Worm (Caenorhabditis elegans) whole organism, L2 larva: ENCODE results near the gene str-178.

Experiments
- R02D3.7 ChIP-seq: fragments of 150-350 bp; optimal IDR thresholded peaks from 2 replicates; lab custom pipeline; 2014; ENCODE audit warnings: missing biosample characterization, missing genetic modification characterization
- Y55F3AM.14 ChIP-seq: fragments of 200-800 bp; sonication (Bioruptor generic); optimal IDR thresholded peaks from 2 replicates; lab custom pipeline; 2018; ENCODE audit warnings: mild to moderate bottlenecking, missing genetic modification characterization, missing compliant biosample characterization
- ZK546.5 ChIP-seq: sonication (generic microtip); optimal IDR thresholded peaks from 2 replicates; lab custom pipeline; 2017; ENCODE audit warnings: missing biosample characterization, missing genetic modification characterization
- alr-1 ChIP-seq: fragments of 150-350 bp; optimal IDR thresholded peaks from 2 replicates; lab custom pipeline; 2014; ENCODE audit warnings: missing biosample characterization, missing genetic modification characterization
- aly-2 ChIP-seq: fragments of 150-350 bp; optimal IDR thresholded peaks from 2 replicates; lab custom pipeline; 2014; ENCODE audit warnings: missing biosample characterization, missing genetic modification characterization
- ama-1 ChIP-seq: fragments of 150-350 bp; optimal IDR thresholded peaks from 2 replicates; lab custom pipeline; 2018; ENCODE audit warnings: inconsistent platforms
- ceh-16 ChIP-seq: fragments of 150-350 bp; optimal IDR thresholded peaks from 2 replicates; lab custom pipeline; 2014; ENCODE audit warnings: missing biosample characterization, missing genetic modification characterization
- ceh-82 ChIP-seq: fragments of 150-350 bp; optimal IDR thresholded peaks from 2 replicates; lab custom pipeline; 2014; ENCODE audit warnings: missing biosample characterization, missing genetic modification characterization
- crh-2 ChIP-seq: sonication (generic microtip); optimal IDR thresholded peaks from 2 replicates; lab custom pipeline; 2017; ENCODE audit warnings: missing biosample characterization, missing genetic modification characterization
- dmd-4 ChIP-seq: sonication (generic microtip); optimal IDR thresholded peaks from 2 replicates; lab custom pipeline; 2017; ENCODE audit warnings: missing biosample characterization, missing genetic modification characterization
- elt-1 ChIP-seq: fragments of 150-350 bp; optimal IDR thresholded peaks from 2 replicates; lab custom pipeline; 2014; ENCODE audit warnings: missing biosample characterization, missing genetic modification characterization
- elt-3 ChIP-seq: sonication (generic microtip); optimal IDR thresholded peaks from 2 replicates; lab custom pipeline; 2017; ENCODE audit warnings: missing biosample characterization, missing genetic modification characterization
- fos-1 ChIP-seq: fragments of 150-350 bp; optimal IDR thresholded peaks from 2 replicates; lab custom pipeline; 2014; ENCODE audit warnings: missing biosample characterization, missing genetic modification characterization
- gmeb-1 ChIP-seq: fragments of 150-350 bp; optimal IDR thresholded peaks from 2 replicates; lab custom pipeline; 2014; ENCODE audit warnings: missing biosample characterization, missing genetic modification characterization
- lin-13 ChIP-seq: fragments of 150-350 bp; optimal IDR thresholded peaks from 2 replicates; lab custom pipeline; 2014; ENCODE audit warnings: missing biosample characterization, missing genetic modification reagents, missing genetic modification characterization
- lin-39 ChIP-seq: fragments of 150-350 bp; optimal IDR thresholded peaks from 2 replicates; lab custom pipeline; 2014; ENCODE audit warnings: missing biosample characterization, missing genetic modification reagents, missing genetic modification characterization
- lsy-2 ChIP-seq, 2 experiments: fragments of 150-350 bp in 1 of 2; sonication (generic microtip) in 1 of 2; optimal IDR thresholded peaks; 2 replicates each; lab custom pipeline; 2014 to 2017; ENCODE audit warnings: missing biosample characterization in 2 of 2, missing genetic modification characterization in 2 of 2
- mab-5 ChIP-seq: fragments of 150-350 bp; optimal IDR thresholded peaks from 2 replicates; lab custom pipeline; 2014; ENCODE audit warnings: missing biosample characterization, missing genetic modification characterization
- mbf-1 ChIP-seq: sonication (generic microtip); optimal IDR thresholded peaks from 2 replicates; lab custom pipeline; 2017; ENCODE audit warnings: missing biosample characterization, missing genetic modification characterization
- mdl-1 ChIP-seq, 2 experiments: fragments of 150-350 bp in 1 of 2; sonication (generic microtip) in 1 of 2; optimal IDR thresholded peaks; 2 replicates each; lab custom pipeline; 2017; ENCODE audit warnings: missing biosample characterization in 2 of 2, missing genetic modification characterization in 2 of 2
- nhr-10 ChIP-seq: sonication (generic microtip); optimal IDR thresholded peaks from 2 replicates; lab custom pipeline; 2017; ENCODE audit warnings: missing biosample characterization, missing genetic modification characterization
- nhr-11 ChIP-seq: fragments of 150-350 bp; optimal IDR thresholded peaks from 2 replicates; lab custom pipeline; 2014; ENCODE audit warnings: missing biosample characterization, missing genetic modification characterization
- nhr-12 ChIP-seq: fragments of 150-350 bp; optimal IDR thresholded peaks from 2 replicates; lab custom pipeline; 2014; ENCODE audit warnings: missing biosample characterization, missing genetic modification characterization
- nhr-21 ChIP-seq: fragments of 150-350 bp; optimal IDR thresholded peaks from 2 replicates; lab custom pipeline; 2014; ENCODE audit warnings: missing biosample characterization, missing genetic modification characterization
- nhr-237 ChIP-seq: fragments of 150-350 bp; optimal IDR thresholded peaks from 2 replicates; lab custom pipeline; 2014; ENCODE audit warnings: missing biosample characterization, missing genetic modification characterization
- nhr-25 ChIP-seq: fragments of 150-350 bp; sonication (generic microtip); optimal IDR thresholded peaks from 3 replicates; lab custom pipeline; 2014; ENCODE audit warnings: missing biosample characterization, missing genetic modification characterization
- nhr-77 ChIP-seq: fragments of 150-350 bp; optimal IDR thresholded peaks from 2 replicates; lab custom pipeline; 2014; ENCODE audit warnings: missing biosample characterization, missing genetic modification characterization
- peb-1 ChIP-seq: fragments of 150-350 bp; optimal IDR thresholded peaks from 2 replicates; lab custom pipeline; 2014; ENCODE audit warnings: missing biosample characterization, missing genetic modification characterization
- sem-4 ChIP-seq: fragments of 150-350 bp; optimal IDR thresholded peaks from 2 replicates; lab custom pipeline; 2014; ENCODE audit warnings: missing biosample characterization, missing genetic modification reagents, missing genetic modification characterization
- sma-3 ChIP-seq: sonication (generic microtip); optimal IDR thresholded peaks from 2 replicates; lab custom pipeline; 2016; ENCODE audit warnings: missing genetic modification reagents, missing genetic modification characterization, missing compliant biosample characterization
- sma-9 ChIP-seq, 2 experiments: fragments of 150-350 bp in 1 of 2; sonication (generic microtip) in 1 of 2; optimal IDR thresholded peaks; 2 replicates each; lab custom pipeline; 2014 to 2016; ENCODE audit warnings: missing genetic modification characterization in 2 of 2, mild to moderate bottlenecking in 1 of 2, missing biosample characterization in 1 of 2, missing compliant biosample characterization in 1 of 2, missing genetic modification reagents in 1 of 2, moderate library complexity in 1 of 2
- unc-39 ChIP-seq: fragments of 150-350 bp; optimal IDR thresholded peaks from 2 replicates; lab custom pipeline; 2014; ENCODE audit warnings: missing biosample characterization, missing genetic modification characterization
- unc-55 ChIP-seq: fragments of 150-350 bp; sonication (generic microtip); optimal IDR thresholded peaks from 3 replicates; lab custom pipeline; 2014; ENCODE audit warnings: missing biosample characterization, missing genetic modification reagents, missing genetic modification characterization
- unc-62 ChIP-seq: fragments of 150-350 bp; optimal IDR thresholded peaks from 2 replicates; lab custom pipeline; 2014; ENCODE audit warnings: missing biosample characterization, missing genetic modification reagents, missing genetic modification characterization
- zag-1 ChIP-seq: fragments of 150-350 bp; optimal IDR thresholded peaks from 2 replicates; lab custom pipeline; 2014; ENCODE audit warnings: missing biosample characterization, missing genetic modification characterization
- ztf-11 ChIP-seq: sonication (generic microtip); optimal IDR thresholded peaks from 2 replicates; lab custom pipeline; 2017; ENCODE audit warnings: missing biosample characterization, missing genetic modification characterization
- ztf-4 ChIP-seq: fragments of 150-350 bp; optimal IDR thresholded peaks from 2 replicates; lab custom pipeline; 2014; ENCODE audit warnings: missing biosample characterization, missing genetic modification characterization

Gene str-178

DNA sequence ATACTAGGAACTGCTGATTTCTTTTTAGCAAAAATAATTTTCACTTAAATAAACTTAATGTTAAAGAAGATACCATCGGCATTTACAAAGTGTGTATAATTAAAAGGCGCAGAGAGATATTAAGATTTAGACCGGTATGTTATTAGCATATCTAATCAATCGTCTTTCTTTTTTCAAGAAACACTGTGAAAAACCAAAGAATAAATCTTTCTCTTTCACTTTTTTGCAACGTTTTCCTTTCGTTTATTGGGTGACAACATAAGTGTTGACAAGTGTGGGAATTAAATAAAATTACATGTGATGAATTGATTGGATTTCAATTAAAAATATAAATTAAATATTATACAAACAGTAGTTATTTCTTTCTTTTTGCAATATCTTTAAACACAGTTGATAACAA is 36.1 kb upstream of the str-178 start, which contains the start of gene C15C8.8:
TSS of gene C15C8.8 (minus strand) at position 101 of the 400 bp plus-strand sequence.
- no peak for TF ChIP-seq Y55F3AM.14 (GFP tag; lab: Kevin White, UChicago)
- TF ChIP-seq ceh-16 (tag; lab: Kevin White, UChicago), result no peak
- no peak for TF ChIP-seq nhr-10 (tag; lab: Kevin White, UChicago)
- TF ChIP-seq mbf-1, result no peak
- TF ChIP-seq nhr-11 (tag; lab: Kevin White, UChicago), result no peak
- TF ChIP-seq alr-1 (tag; lab: Kevin White, UChicago), result no peak
- no peak for TF ChIP-seq mab-5
- no peak for TF ChIP-seq unc-62 (GFP tag; lab: Kevin White, UChicago)
- TF ChIP-seq ztf-11 (tag; lab: Kevin White, UChicago), result no peak
- no peak for TF ChIP-seq unc-39
- no peak for TF ChIP-seq ztf-4
- TF ChIP-seq nhr-237 (tag; lab: Kevin White, UChicago), result no peak
- TF ChIP-seq, all 48 proteins: peak for 0

DNA sequence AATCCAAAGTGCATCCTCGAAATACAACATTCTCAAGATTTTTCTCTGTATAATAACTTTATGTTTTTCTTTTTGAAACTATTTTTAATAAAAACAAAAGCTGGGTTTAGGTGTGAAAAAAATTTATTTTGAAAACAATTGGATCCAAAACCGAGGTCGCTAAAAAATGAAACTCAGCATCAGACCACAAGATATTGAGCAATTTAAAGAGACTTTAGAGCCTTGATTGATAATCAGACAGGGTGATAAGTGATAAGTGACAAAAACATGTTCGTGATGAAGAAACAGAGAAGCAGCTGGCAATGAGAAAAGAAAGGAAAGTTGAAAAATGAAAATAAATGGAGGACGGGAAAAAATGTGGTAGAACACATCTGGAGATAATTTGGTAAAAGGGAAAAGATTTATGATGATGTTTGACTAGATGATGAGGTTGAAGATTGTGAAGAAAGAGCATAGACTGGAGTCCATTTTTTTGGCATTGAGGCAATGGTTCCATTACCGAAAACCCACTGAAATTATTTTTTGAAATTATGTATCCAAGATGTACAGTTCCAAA is 35.2 kb upstream of the str-178 start, which contains the start of gene C15C8.6:
TSS of gene C15C8.6 (minus strand) at position 51 of the 556 bp plus-strand sequence.
- TF ChIP-seq nhr-237 (tag; lab: Kevin White, UChicago), result no peak
- TF ChIP-seq nhr-12 (tag; lab: Kevin White, UChicago), result no peak
- TF ChIP-seq alr-1 (tag; lab: Kevin White, UChicago), result no peak
- TF ChIP-seq nhr-10 (tag; lab: Kevin White, UChicago), result no peak
- TF ChIP-seq nhr-11 (tag; lab: Kevin White, UChicago), result no peak
- no peak for TF ChIP-seq crh-2 (tag; lab: Kevin White, UChicago)
- no peak for TF ChIP-seq gmeb-1
- TF ChIP-seq Y55F3AM.14 (GFP tag; lab: Kevin White, UChicago), result no peak
- TF ChIP-seq lsy-2 (tag; optimal IDR thresholded peaks at IDR 0.05; lab: Kevin White, UChicago), result no peak
- TF ChIP-seq elt-3, result no peak
- no peak for TF ChIP-seq unc-39
- TF ChIP-seq aly-2 (tag; lab: Kevin White, UChicago), result no peak
- no peak for TF ChIP-seq ztf-11 (tag; lab: Kevin White, UChicago)
- TF ChIP-seq elt-1 (tag; lab: Kevin White, UChicago), result no peak
- no peak for TF ChIP-seq ceh-16 (tag; lab: Kevin White, UChicago)

DNA sequence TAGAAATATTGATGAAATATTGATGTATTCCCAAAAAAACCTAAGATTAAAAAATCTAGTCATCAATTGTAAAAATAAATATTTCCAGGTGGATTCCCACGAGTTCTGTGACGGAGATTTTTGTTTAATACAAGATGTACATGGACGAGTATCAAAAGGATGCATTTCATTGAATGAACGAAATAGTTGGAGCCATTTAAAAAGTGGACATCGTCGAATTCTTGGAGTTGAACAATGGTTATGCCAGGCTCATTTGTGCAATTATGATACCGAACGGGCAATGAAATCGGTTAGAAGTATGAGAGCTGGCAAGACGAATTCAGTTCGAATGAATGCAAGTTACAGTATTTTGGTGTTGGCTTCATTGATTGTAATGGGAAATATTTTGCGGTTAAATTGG is 33.2 kb upstream of the str-178 start:
- no peak for TF ChIP-seq nhr-25 (tag; lab: Kevin White, UChicago)
- no peak for TF ChIP-seq sma-9 (GFP tag; optimal IDR thresholded peaks at IDR 0.05; lab: Kevin White, UChicago)
- no peak for TF ChIP-seq sma-9 (tag; optimal IDR thresholded peaks at IDR 0.05; lab: Kevin White, UChicago)
- no peak for TF ChIP-seq sem-4 (tag; lab: Kevin White, UChicago)
- no peak for TF ChIP-seq elt-3
- TF ChIP-seq gmeb-1, result no peak
- no peak for TF ChIP-seq unc-39
- TF ChIP-seq, all 48 proteins: peak for 0

DNA sequence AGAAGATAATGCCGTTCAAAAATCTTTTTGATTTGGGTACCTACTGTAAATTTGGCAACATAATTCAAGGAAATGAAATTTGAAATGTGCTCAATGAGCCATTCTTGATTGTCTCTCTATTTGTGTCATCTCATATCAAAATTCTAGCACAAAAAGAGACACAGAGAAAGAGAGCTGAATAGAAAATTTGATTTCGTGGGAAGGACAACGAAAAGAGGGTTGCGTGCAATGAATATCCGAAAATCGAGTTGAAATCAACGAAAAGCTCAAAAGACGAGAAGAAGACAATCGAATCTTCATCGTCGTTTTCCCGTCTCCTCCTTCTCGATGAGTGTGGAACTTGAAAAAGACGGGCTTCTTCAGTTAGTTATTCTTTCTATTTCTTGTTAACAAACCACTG is 31.5 kb upstream of the str-178 start, which contains the start of gene C15C8.5:
TSS of gene C15C8.5 (plus strand) at position 152 of the 400 bp plus-strand sequence.
- TF ChIP-seq dmd-4 (tag; lab: Kevin White, UChicago) (no peak), nhr-11 (tag; lab: Kevin White, UChicago) (no peak), nhr-21 (tag; lab: Kevin White, UChicago) (no peak), peb-1 (no peak), nhr-77 (tag; lab: Kevin White, UChicago) (no peak), mdl-1 (tag; optimal IDR thresholded peaks at IDR 0.05; lab: Kevin White, UChicago) (no peak), mbf-1 (no peak), nhr-25 (tag; lab: Kevin White, UChicago) (no peak), ztf-11 (tag; lab: Kevin White, UChicago) (no peak), sma-3 (GFP tag; lab: Kevin White, UChicago) (no peak), gmeb-1 (no peak)

DNA sequence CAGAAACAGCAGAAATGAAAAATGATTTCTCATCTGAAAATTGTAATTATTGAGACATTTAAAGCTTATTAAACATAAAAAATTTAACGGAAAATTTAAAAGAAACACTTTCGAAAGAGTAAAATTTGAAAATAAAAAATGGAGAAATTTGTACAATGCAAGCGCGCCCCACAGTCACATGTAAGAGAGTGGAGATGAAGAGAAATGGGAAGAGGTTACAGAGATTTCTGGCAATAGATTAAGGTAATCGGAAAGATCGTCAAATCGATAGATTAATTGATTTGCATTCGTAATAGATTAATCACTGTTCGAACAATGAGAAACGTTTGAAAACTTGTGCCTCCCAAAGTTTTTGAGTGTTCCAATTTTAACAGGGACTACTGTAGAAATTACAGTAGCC is 31.1 kb upstream of the str-178 start, which contains the start of gene C15C8.4:
TSS of gene C15C8.4 (minus strand) at position 33 of the 400 bp plus-strand sequence.
- TF ChIP-seq aly-2 (tag; lab: Kevin White, UChicago) (no peak), lin-13 (no peak), ceh-82 (tag; lab: Kevin White, UChicago) (no peak), elt-3 (no peak), Y55F3AM.14 (GFP tag; lab: Kevin White, UChicago) (no peak), ama-1 (lab: Kevin White, UChicago) (no peak), sma-9 (GFP tag; optimal IDR thresholded peaks at IDR 0.05; lab: Kevin White, UChicago) (no peak), sma-9 (tag; optimal IDR thresholded peaks at IDR 0.05; lab: Kevin White, UChicago) (no peak), ZK546.5 (tag; lab: Kevin White, UChicago) (no peak), lin-39 (tag; lab: Kevin White, UChicago) (no peak), ceh-16 (tag; lab: Kevin White, UChicago) (no peak), zag-1 (no peak), peb-1 (no peak), ztf-4 (no peak), gmeb-1 (no peak), sem-4 (tag; lab: Kevin White, UChicago) (no peak), fos-1 (no peak), R02D3.7 (tag; lab: Kevin White, UChicago) (no peak), unc-55 (GFP tag; lab: Kevin White, UChicago) (no peak), mab-5 (no peak)
